Fruit fly (Drosophila melanogaster) S2 (cell line): Measurements from ENCODE around the gene Cox17.

Source experiments
- CG8478 ChIP-seq: fragments of >200 bp; optimal IDR thresholded peaks from 2 replicates; lab custom pipeline; 2018
- CTCF ChIP-seq, 2 experiments: fragments of >200 bp; optimal IDR thresholded peaks; 2 replicates each; lab custom pipeline; 2018

Cox17 gene

DNA sequence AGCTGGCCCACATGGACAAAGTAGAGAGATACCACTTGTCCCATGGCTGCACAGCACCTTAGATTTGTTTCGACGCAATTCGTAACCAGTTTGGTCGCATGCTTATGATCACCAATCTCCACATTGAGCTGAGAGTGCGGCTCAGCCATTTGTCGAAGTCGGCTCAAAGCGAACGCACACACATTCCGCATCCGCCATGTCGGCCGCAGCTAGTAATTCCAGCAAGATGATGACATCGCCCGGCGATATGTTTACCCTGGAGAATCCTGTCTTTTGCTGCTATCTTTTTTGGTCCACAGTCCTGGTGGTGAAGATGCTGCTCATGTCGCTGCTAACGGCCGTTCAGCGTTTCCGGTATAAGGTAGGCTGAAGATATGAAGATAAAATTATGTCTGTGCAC is 1.8 kb downstream of the Cox17 start, which contains the start of gene CG33178:
Gene CG33178 (plus strand): TSS at position 147 of the 400 bp plus-strand sequence.
- TF ChIP-seq CTCF (optimal IDR thresholded peaks at IDR 0.05; lab: Kevin White, UChicago) (no peak), CG8478 (no peak)

DNA sequence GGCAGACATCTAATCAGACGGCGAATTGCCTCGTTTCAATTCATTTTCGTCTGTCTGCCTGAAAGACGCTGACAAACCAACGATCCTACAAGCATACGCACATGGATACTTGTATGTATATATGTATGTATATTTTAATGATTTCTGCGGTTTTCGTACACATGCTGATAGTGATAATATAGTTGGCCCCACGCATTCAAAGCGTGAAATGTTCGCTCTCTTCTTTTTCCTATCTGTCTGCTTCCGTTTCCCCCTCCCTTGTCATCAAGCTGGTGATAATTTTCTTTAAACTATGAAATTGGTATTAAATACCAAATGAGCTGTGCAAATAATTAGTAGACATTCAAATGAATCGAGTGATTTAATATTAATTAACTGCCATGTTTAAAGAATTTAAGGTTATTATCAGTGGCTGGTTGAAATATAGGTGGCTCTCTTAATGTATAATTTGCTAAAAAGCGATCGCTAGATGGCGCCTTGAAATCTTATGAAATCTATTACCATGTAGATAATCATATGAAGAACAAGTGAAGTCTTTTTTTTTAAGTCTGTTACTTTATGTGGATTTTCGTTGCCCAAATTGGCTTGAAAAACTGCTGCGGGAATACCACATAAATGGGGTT is 3.6 kb downstream of the Cox17 start, which contains the start of gene CG33177:
Gene CG33177 (plus strand): TSS at position 588 of the 623 bp plus-strand sequence.
- TF ChIP-seq CTCF (optimal IDR thresholded peaks at IDR 0.05; lab: Kevin White, UChicago) (peak; percentile 76 to 87), CG8478 (no peak)

DNA sequence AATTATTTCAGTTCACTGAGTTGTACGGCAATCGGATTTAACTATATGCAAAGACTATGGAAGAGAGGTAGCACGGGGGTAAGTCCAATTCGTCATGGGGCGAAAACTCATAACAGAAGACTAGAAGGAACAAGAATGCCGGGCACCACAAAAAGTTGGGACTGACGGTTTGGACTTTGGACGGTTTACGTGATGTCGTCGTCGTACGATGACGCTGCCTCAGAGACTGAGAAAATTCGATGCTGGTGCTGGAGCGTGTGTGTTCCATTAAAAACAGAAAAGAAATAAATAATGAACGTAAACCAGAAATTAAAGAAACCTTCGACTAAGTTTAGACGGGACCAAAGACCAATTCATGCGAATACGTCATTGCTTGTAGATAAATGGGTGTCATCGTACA is 4.6 kb downstream of the Cox17 start:
- TF ChIP-seq CG8478 (no peak), CTCF (optimal IDR thresholded peaks at IDR 0.05; lab: Kevin White, UChicago) (no peak)

DNA sequence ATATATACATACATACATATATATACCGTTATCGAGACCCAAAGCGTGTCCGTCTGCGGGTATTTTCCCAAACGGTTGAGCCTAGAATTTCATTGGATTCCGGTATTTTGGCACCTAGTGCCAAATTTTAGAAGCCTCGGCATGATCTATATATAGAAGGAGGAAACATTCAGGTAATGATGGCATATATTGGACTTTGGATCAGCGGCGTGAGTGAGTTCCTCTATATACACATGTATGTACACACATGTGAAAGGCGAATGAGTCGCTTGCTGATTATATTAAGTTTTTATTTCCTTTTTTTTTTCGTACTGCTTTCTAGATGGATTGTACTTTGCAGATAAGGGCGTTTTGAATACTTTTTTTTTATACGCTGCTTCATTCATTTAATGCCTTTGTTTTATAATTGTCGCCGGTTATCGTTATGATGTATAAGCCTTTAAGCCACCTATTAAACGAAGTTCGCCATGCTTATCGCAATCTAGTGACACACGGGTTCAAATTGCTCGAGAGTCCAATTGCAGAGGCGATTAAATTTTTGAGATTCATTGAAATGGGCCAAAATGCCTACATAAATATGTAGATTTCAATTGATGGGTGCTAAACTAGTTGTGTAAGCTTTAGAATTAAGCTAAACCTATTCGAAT is 5.2 kb downstream of the Cox17 start:
- TF ChIP-seq CTCF (optimal IDR thresholded peaks at IDR 0.05; lab: Kevin White, UChicago) (no peak), CG8478 (no peak)

DNA sequence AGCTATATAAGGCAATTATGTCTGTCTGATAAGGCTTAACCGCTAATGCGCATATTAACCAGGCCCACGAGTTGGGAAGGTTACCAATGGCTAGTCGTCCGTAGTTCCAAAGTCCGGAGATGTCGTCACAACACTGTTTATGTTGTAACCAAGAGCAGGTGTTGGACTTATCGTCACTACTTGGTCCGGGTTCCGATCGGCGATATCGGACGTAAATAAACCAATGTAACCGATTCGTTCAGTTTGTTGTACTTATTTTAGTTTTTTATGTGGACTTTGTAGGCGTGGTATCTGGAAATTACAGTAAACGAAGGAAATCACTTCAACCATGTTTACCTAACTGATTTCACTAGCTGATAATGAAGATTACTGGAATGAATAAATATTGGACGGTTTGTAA is 6.1 kb downstream of the Cox17 start:
- TF ChIP-seq CTCF (optimal IDR thresholded peaks at IDR 0.05; lab: Kevin White, UChicago), result no peak
- TF ChIP-seq CG8478, result no peak

DNA sequence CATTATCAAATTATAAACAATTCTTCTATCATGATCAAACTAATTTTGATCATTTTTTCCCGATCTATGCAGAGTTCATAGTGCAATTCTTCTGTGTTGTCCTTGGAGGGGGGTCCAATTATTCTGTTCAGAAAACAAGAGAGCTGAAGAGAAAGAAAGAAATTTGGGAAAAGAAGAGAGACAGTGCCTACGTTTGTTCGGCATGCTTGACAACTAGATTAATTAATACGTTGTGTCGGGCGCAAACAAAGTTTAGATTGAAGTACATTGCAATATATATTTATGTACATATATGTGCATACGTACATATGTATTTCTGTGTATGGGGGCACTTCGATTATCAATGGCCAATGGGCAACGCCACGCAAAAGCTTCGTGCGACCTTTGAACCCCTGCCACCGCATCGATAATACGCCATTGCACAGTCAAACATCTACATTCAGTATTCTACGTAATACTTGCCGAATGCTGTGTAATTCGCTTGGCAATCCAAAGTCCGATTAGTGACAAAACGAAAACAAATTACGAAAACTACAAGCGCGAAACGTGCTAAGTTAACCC is 6.8 kb downstream of the Cox17 start:
- TF ChIP-seq CG8478, result no peak
- TF ChIP-seq CTCF (optimal IDR thresholded peaks at IDR 0.05; lab: Kevin White, UChicago), result no peak

DNA sequence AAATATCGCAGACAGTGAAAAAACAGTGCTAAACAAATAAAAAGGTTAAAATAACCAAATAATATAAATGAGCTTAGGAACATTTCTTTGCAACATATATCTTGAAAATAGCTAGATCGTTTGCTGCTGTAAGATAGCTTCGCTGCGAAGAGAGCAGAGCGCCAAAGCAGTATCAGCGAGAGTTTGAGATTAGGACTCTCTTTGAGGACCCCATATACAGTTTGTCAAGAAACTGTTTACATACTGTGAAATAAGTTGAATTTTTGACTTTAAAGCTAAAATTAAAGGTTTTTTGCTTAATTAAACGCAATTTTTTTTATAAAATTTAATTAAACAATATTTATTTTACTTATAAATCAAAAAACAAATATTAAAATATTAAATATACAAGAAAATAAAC is 7.9 kb downstream of the Cox17 start:
- TF ChIP-seq CTCF (optimal IDR thresholded peaks at IDR 0.05; lab: Kevin White, UChicago) (no peak), CG8478 (no peak)

DNA sequence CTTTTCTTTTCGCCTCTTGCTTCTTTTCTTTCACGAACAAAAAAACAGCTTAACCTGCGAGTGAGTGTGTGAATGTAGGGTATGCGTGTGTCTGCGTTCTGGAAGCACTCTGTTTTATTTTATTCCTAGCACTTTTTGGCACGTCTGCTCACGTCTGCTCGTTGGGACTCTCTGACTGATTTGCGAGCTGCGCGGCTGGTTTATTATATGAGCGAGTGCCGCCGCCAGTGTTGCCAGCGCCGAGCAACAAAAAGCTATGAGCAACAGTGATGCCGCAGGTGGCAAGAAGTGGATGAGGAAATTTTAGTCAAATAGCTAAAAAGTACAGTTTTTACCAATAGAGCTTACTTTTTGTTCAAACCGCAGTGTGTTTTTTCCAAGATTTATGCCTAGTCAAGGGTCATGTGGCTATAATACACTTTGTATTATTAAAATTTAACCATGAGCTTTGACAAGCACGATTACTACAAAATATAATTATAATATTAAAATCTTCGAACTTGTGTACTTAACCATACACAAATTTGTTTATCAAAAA is 8.4 kb downstream of the Cox17 start, which contains the start of gene Lsd-2:
Gene Lsd-2 (minus strand): TSS at position 183 of the 538 bp plus-strand sequence.
- TF ChIP-seq CG8478 (no peak), CTCF (optimal IDR thresholded peaks at IDR 0.05; lab: Kevin White, UChicago) (no peak)

DNA sequence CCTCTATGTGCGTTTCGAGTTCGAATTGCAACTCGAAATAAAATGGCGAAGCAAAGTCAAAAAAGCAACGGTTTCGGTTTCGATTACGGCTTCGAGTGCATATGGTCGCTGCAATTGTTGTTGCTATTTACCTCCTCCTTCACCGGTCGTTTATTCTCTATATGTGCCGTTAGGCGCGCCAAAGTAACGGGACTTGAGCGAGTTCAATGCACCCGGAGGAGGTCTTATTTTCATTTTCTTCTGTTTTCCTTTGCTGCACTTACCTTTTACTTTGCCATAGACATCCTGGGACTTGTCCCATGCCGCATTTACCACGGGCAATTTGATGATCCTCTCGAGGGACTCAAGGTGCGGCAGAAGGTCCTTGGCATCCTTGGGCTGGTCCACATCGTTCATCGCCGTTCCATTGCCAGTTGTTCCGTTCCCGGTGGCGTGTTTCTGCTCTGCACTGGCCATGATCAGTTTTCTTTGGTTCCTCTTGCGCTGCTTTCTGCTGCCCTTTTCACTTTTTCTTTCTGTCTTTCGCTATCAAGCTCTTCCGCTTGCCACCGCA is 8.9 kb downstream of the Cox17 start:
- TF ChIP-seq CG8478 (no peak), CTCF (optimal IDR thresholded peaks at IDR 0.05; lab: Kevin White, UChicago) (no peak)

DNA sequence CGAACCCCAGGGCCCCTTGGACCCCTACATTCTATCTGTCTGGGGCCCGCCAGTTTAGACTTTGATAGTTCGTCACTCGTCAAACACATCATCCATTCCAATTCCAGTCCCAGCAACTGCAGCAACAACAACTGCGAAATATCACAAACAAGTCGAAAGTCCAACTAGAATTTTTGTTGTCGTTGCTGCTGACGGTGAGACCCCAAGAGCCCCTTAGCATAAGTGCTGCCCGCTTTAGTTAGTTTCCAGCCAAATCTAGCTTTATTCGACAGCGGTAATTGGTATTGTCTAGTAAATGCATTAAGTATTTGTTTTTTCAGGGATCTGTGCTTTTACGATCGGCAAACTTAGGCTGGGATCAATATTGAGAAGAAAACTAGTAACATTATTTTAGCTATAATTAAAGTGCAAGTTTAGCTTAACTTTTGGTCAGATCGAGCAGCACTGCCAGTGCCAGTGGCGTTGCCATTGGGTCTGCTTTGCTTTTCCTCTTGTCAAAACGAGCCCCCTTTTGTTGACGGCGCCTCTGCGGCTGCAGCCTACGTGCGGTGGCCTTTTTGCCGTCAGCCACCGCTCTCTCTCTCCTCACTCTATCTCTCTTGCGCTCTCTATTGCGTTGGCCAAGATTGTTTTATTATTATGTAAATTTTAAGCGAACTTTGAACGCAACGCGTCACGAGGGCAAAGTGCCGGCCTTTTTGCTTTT is 9.7 kb downstream of the Cox17 start:
- no peak for TF ChIP-seq CTCF (optimal IDR thresholded peaks at IDR 0.05; lab: Kevin White, UChicago)
- TF ChIP-seq CG8478, result no peak

DNA sequence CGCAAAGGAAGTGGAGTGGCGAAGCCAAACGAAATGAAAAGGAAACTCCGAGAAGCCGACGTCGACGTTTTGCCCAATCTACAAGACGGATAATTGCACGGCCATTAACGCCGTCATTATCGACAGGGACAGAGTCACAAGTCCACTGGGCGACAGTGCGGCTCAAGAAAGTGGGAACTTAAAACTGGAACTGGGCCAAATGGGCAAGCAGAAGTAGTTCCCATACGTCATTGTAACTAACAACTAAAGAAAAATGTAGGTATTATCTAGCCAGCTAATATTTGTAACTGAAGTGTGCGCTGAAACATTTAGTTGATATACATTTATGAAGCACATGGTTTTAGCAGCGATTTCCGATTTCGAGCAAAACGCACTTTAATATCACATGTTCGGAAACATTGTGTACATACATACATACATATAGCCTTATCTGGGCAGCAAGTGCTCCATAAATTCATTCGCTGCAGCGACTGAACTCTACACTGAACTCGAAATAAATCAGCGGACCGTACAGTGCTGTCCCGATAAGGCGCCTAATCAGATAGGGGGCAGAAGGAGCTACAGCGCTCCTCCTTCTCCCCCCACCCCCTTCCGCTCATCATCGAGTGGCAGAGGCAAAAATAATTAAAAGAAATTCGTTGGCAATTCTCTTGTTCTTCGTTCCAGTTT is 13.6 kb downstream of the Cox17 start:
- TF ChIP-seq CG8478 (no peak), CTCF (optimal IDR thresholded peaks at IDR 0.05; lab: Kevin White, UChicago) (no peak)

DNA sequence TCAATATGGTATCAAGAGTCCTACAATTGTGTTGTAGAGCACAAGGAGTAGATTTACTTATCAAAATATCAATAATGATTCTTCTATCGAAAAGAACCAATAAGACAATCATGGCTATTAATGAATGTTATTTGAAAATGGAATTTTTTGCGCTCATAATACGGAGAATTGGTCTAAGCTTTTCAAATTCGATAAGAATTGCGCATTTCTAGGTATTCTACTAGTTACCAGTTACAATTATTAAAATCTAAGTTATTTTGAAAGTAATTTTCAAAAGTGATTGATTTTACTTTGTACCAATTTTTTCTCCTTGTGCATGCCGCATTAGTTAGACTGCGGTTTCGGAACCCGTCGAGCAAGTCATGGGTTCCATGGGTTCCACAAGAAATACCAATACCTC is 14.4 kb downstream of the Cox17 start:
- TF ChIP-seq CTCF (optimal IDR thresholded peaks at IDR 0.05; lab: Kevin White, UChicago) (no peak), CG8478 (no peak)

DNA sequence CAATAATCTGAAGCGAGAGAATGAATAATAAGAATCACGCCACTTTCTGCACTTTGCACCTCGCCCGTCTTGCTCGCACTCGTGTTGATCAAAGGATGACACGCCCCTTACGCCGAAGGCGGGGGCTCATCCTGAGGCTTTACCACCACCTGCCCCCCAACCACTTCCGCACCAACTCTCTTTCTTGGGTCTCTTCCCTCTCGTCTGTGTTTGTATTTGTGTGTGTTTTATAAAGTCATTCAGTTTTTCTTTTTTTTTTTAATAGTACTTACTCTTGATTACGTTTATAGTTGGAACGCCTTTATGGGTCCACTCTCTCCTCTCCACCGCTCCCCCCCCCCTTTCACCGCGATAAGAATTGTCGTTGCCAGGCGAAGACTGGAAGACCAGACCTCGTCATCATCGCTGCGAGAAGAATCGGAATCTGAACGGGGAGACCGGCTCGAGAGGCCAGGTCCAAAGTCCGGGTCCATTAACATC is 15.0 kb downstream of the Cox17 start:
- TF ChIP-seq CTCF (optimal IDR thresholded peaks at IDR 0.05; lab: Kevin White, UChicago) (no peak), CG8478 (no peak)

DNA sequence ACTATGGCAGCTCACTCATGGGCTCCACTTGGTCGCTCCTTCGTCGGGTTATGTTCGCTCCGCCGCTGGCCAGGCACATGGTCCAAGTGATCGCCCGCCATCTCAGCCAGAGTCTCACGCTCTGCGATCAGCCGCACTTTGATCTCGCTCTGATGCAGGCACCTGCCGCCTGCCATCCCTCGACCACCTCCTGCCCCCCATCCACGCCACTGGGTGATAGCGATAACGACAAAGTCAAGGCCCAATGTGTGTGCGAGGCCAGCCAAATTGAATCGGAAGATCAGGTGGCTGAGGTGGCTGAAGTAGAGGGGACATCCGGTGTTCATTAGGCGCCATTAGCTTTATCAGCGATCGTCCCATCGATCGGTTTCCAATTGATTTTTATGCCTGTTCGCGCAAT is 16.0 kb downstream of the Cox17 start:
- no peak for TF ChIP-seq CTCF (optimal IDR thresholded peaks at IDR 0.05; lab: Kevin White, UChicago)
